Fruit fly (Drosophila melanogaster): Measurements from ENCODE around the gene OtopLa.
A peak's percentile ranks its signal among the peaks of the same experiment; 100 is the strongest.

Gene OtopLa

DNA sequence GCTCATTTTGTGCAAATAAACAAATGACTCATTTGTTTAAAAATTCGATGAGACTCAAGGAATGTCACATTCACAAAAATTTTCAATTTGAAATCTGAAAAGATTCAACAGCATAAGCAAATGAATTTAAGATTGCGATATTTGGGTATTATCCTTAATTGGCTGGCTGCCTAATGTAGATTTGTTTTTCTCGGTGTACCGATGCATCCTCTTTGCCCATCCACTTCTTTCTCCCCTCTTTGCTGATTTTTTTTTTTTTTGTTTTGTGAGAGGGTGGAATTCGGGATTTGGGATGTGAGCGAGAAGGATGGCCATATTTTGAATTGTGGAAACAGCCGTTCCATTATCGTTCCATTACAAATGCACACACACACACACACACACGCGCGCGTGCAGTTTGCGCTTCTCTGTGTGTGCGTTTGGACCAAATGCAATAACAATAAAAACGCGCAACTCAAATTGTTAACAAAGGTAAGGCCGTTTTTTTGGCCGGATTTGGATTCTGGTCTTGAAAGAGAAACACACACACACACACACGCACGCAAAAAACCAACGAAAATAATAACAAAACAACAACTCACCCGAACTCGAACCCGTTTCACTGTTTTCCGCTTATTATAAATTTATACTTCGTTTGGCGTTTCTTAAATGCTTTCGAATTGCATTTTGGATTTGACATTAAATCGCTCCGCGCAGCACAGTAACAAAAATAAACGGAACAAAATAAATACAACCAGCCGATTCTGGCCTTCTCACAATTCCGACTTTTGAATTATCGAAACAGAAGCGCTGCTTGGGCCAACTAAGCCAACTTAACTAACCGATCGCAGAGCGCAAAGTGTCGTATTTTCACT is 31.0 kb upstream of the OtopLa start (continued):
- TF ChIP-seq CG14860 (GFP tag; IDR thresholded peaks at IDR 0.05; ENCODE audit: partially characterized antibody): no peak
- TF ChIP-seq bbx (GFP tag; IDR thresholded peaks at IDR 0.05; ENCODE audit: partially characterized antibody): no peak
- TF ChIP-seq chinmo (GFP tag; IDR thresholded peaks at IDR 0.05; ENCODE audit: partially characterized antibody): no peak
- TF ChIP-seq D19A (tag; optimal IDR thresholded peaks at IDR 0.05): peak; percentile 43
- no peak for TF ChIP-seq CG7271 (tag; optimal IDR thresholded peaks at IDR 0.05)
- peak; percentile 35 for TF ChIP-seq CG16815 (GFP tag; optimal IDR thresholded peaks at IDR 0.05)
- no peak for TF ChIP-seq Bgb (GFP tag; IDR thresholded peaks at IDR 0.05; ENCODE audit: partially characterized antibody)
- TF ChIP-seq CG14014 (GFP tag; IDR thresholded peaks at IDR 0.05): no peak
- no peak for TF ChIP-seq HLHmδ (GFP tag; optimal IDR thresholded peaks at IDR 0.05)
- peak; percentile 3 for TF ChIP-seq MTF-1 (GFP tag; optimal IDR thresholded peaks at IDR 0.05; ENCODE audit: borderline replicate concordance)
- no peak for TF ChIP-seq CG3163 (GFP tag; optimal IDR thresholded peaks at IDR 0.05)
- no peak for TF ChIP-seq CG18011 (GFP tag; optimal IDR thresholded peaks at IDR 0.05)
- TF ChIP-seq Nf-YC (tag; optimal IDR thresholded peaks at IDR 0.05): no peak
- no peak for TF ChIP-seq Gsc (GFP tag; IDR thresholded peaks at IDR 0.05)
- TF ChIP-seq luna (GFP tag; optimal IDR thresholded peaks at IDR 0.05): no peak
- TF ChIP-seq mld (GFP tag; IDR thresholded peaks at IDR 0.05; ENCODE audit: partially characterized antibody): no peak
- no peak for TF ChIP-seq hth (optimal IDR thresholded peaks at IDR 0.05)
- TF ChIP-seq CG4424 (GFP tag; optimal IDR thresholded peaks at IDR 0.05): peak; percentile 63
- peak; percentile 26 for TF ChIP-seq Lhr (GFP tag; optimal IDR thresholded peaks at IDR 0.05)
- TF ChIP-seq Scr (GFP tag; IDR thresholded peaks at IDR 0.05; ENCODE audit: partially characterized antibody): no peak
- peak; percentile 45; the same call in 1 of the 2 replicates for TF ChIP-seq sim (GFP tag; IDR thresholded peaks at IDR 0.05)
- no peak for TF ChIP-seq otp (GFP tag; IDR thresholded peaks at IDR 0.05)
- TF ChIP-seq Ets97D (GFP tag; optimal IDR thresholded peaks at IDR 0.05): no peak
- no peak for TF ChIP-seq CG4360 (GFP tag; IDR thresholded peaks at IDR 0.05)
- no peak for TF ChIP-seq disco-r (GFP tag; optimal IDR thresholded peaks at IDR 0.05)
- TF ChIP-seq twi (tag; optimal IDR thresholded peaks at IDR 0.05): no peak
- peak; percentile 35 for TF ChIP-seq Hsf (GFP tag; optimal IDR thresholded peaks at IDR 0.05)
- TF ChIP-seq CG13894 (tag; optimal IDR thresholded peaks at IDR 0.05): no peak
- no peak for TF ChIP-seq eyg (GFP tag; optimal IDR thresholded peaks at IDR 0.05)
- peak; percentile 69 for TF ChIP-seq CG2712 (tag; optimal IDR thresholded peaks at IDR 0.05)
- no peak for TF ChIP-seq CG34224 (GFP tag; IDR thresholded peaks at IDR 0.05; ENCODE audit: partially characterized antibody)
- no peak for TF ChIP-seq so (GFP tag; IDR thresholded peaks at IDR 0.05)
- TF ChIP-seq CG10274 (GFP tag; optimal IDR thresholded peaks at IDR 0.05): no peak
- TF ChIP-seq BtbVII (GFP tag; optimal IDR thresholded peaks at IDR 0.05): no peak
- TF ChIP-seq CG3065 (GFP tag; optimal IDR thresholded peaks at IDR 0.05): no peak
- no peak for TF ChIP-seq ssp (GFP tag; IDR thresholded peaks at IDR 0.05)
- no peak for TF ChIP-seq CG12769 (tag; optimal IDR thresholded peaks at IDR 0.05)
- TF ChIP-seq hkb (optimal IDR thresholded peaks at IDR 0.05): no peak
- peak; percentile 62; the same call in 1 of the 2 replicates for TF ChIP-seq hkb (GFP tag; IDR thresholded peaks at IDR 0.05)
- TF ChIP-seq pho (GFP tag; optimal IDR thresholded peaks at IDR 0.05): no peak
- 0 out of 2 replicates have a peak, but pooled peaks have one; percentile 28 for TF ChIP-seq lmd (GFP tag; IDR thresholded peaks at IDR 0.05)
- no peak for TF ChIP-seq en (GFP tag; optimal IDR thresholded peaks at IDR 0.05)
- TF ChIP-seq sr (GFP tag; IDR thresholded peaks at IDR 0.05): no peak
- peak; percentile 37 for TF ChIP-seq zen (tag; optimal IDR thresholded peaks at IDR 0.05)
- TF ChIP-seq sima (GFP tag; optimal IDR thresholded peaks at IDR 0.05): no peak
- TF ChIP-seq CG12236 (GFP tag; optimal IDR thresholded peaks at IDR 0.05): no peak
- no peak for TF ChIP-seq caup (GFP tag; optimal IDR thresholded peaks at IDR 0.05; ENCODE audit: severe bottlenecking)
- TF ChIP-seq fd102C (GFP tag; optimal IDR thresholded peaks at IDR 0.05): no peak
- no peak for TF ChIP-seq Taf1 (GFP tag; IDR thresholded peaks at IDR 0.05)
